Fruit fly (Drosophila melanogaster) Kc167 (cell line): ENCODE data around the gene Sec63.

Source experiments
- Myc ChIP-seq: fragments of >200 bp; optimal IDR thresholded peaks from 2 replicates; lab custom pipeline; 2017; ENCODE audit warnings: missing external identifiers
- Sin3A ChIP-seq: fragments of >200 bp; optimal IDR thresholded peaks from 2 replicates; lab custom pipeline; 2018; ENCODE audit warnings: missing external identifiers
- h ChIP-seq: fragments of >200 bp; optimal IDR thresholded peaks from 3 replicates; lab custom pipeline; 2018; ENCODE audit warnings: missing external identifiers
- insv ChIP-seq: fragments of >200 bp; optimal IDR thresholded peaks from 3 replicates; lab custom pipeline; 2018; ENCODE audit warnings: missing external identifiers
- psq ChIP-seq: fragments of >200 bp; optimal IDR thresholded peaks from 2 replicates; lab custom pipeline; 2017; ENCODE audit warnings: missing external identifiers
- ttk ChIP-seq: sonication (Bioruptor generic); optimal IDR thresholded peaks from 2 replicates; lab custom pipeline; 2017; ENCODE audit warnings: missing external identifiers

DNA sequence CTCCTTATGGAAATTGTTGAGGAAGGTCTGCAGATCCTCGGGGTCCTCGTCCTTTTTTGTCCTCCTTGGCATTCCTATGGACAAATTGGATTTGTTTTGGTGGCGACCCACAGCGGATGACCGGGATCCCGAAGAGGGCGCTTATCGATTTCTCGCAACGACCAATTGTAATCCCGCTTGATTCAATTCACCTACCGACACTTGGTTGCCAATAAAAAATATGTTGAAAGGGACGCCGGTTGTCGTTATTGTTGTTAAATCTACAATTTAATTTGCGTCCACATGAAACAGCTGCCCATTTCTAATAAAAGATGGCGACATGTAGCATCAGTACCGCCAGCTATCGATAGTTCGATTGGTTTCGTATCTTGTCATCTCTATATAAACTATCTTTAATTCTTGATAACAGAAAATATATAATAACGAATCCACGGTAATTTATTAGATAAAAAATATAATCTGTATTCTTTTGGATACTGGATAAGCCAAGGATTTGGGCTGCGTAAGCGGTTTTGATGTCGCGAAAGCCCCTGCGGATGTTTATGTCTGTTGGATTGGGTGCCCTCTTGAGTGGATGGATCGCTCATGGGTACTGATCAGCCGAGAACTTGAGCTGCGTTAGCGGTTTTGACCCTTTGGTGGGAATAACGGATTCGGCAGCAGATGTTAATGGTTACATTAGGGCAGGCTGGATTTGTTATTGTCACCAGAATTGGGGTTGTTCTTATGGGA lies 3.8 kb upstream of the Sec63 start, which contains the start of gene CTCF:
- TF ChIP-seq psq (no peak), Sin3A (lab: Kevin White, UChicago) (no peak), Myc (lab: Kevin White, UChicago) (no peak), h (lab: Kevin White, UChicago) (no peak), insv (lab: Kevin White, UChicago) (no peak), ttk (lab: Kevin White, UChicago) (no peak)
